Worm (Caenorhabditis elegans) whole organism, L4 larva: ENCODE measurements around the gene dnc-2.
A peak's percentile ranks its signal among the peaks of the same experiment; 100 is the strongest.

Experiments
- F26F4.8 ChIP-seq: fragments of 200-800 bp; sonication (Bioruptor generic); conservative IDR thresholded peaks from 2 replicates; pipeline ENCODE4 v1.3.6; 2022; ENCODE audit warnings: missing genetic modification characterization, missing compliant biosample characterization
- T20F7.1 ChIP-seq: fragments of 200-800 bp; sonication (Bioruptor generic); optimal IDR thresholded peaks from 2 replicates; lab custom pipeline; 2018; ENCODE audit warnings: mild to moderate bottlenecking, missing genetic modification characterization, missing compliant biosample characterization
- aha-1 ChIP-seq: fragments of 150-350 bp; peaks from one replicate; lab custom pipeline; 2014; ENCODE audit warnings: missing biosample characterization, missing genetic modification characterization
- ama-1 ChIP-seq: fragments of 150-350 bp; optimal IDR thresholded peaks from 2 replicates; lab custom pipeline; 2014; ENCODE audit warnings: inconsistent platforms, mixed read lengths
- ceh-20 ChIP-seq: fragments of 200-800 bp; sonication (Bioruptor generic); IDR thresholded peaks from 2 replicates; pipeline ENCODE4 v1.3.6; 2022; ENCODE audit warnings: missing genetic modification reagents, missing genetic modification characterization, missing compliant biosample characterization
- ceh-28 ChIP-seq: fragments of 150-350 bp; optimal IDR thresholded peaks from 2 replicates; lab custom pipeline; 2014; ENCODE audit warnings: missing biosample characterization, missing genetic modification reagents, missing genetic modification characterization
- daf-16 ChIP-seq, 3 experiments: sonication (generic microtip); optimal IDR thresholded peaks; 2 replicates each; lab custom pipeline; 2016 to 2017; ENCODE audit warnings: missing genetic modification characterization in 3 of 3, missing genetic modification reagents in 3 of 3, mild to moderate bottlenecking in 2 of 3, missing compliant biosample characterization in 2 of 3, missing biosample characterization in 1 of 3, moderate library complexity in 1 of 3
- dmd-6 ChIP-seq: fragments of 200-800 bp; sonication (Bioruptor generic); IDR thresholded peaks from 2 replicates; pipeline ENCODE4 v1.3.6; 2022; ENCODE audit warnings: missing genetic modification reagents, missing genetic modification characterization, missing compliant biosample characterization
- duxl-1 ChIP-seq: sonication (generic microtip); optimal IDR thresholded peaks from 2 replicates; lab custom pipeline; 2016; ENCODE audit warnings: mild to moderate bottlenecking, missing genetic modification characterization, moderate library complexity, missing compliant biosample characterization; ENCODE audit not compliant: poor library complexity
- dve-1 ChIP-seq: sonication (generic microtip); optimal IDR thresholded peaks from 2 replicates; lab custom pipeline; 2017; ENCODE audit warnings: antibody characterized with exemption, mild to moderate bottlenecking, missing genetic modification characterization, missing compliant biosample characterization; ENCODE audit not compliant: insufficient read depth
- hlh-11 ChIP-seq: fragments of 200-800 bp; sonication (Bioruptor generic); optimal IDR thresholded peaks from 2 replicates; lab custom pipeline; 2018; ENCODE audit warnings: mild to moderate bottlenecking, missing genetic modification characterization, missing compliant biosample characterization
- hlh-30 ChIP-seq: sonication (generic microtip); optimal IDR thresholded peaks from 2 replicates; lab custom pipeline; 2017; ENCODE audit warnings: antibody characterized with exemption, mild to moderate bottlenecking, missing genetic modification characterization, missing compliant biosample characterization; ENCODE audit not compliant: insufficient read depth
- lin-1 ChIP-seq: fragments of 200-800 bp; sonication (Bioruptor generic); IDR thresholded peaks from 2 replicates; pipeline ENCODE4 v1.3.6; 2022; ENCODE audit warnings: missing genetic modification reagents, missing genetic modification characterization, missing compliant biosample characterization
- lin-13 ChIP-seq: fragments of 150-350 bp; optimal IDR thresholded peaks from 2 replicates; lab custom pipeline; 2014; ENCODE audit warnings: missing biosample characterization, missing genetic modification reagents, missing genetic modification characterization
- lin-38 ChIP-seq: fragments of 200-800 bp; sonication (Bioruptor generic); IDR thresholded peaks from 2 replicates; pipeline ENCODE4 v1.3.6; 2022; ENCODE audit warnings: missing genetic modification reagents, missing genetic modification characterization, missing compliant biosample characterization
- lsy-2 ChIP-seq, 2 experiments: fragments of 150-350 bp in 1 of 2; sonication (generic microtip) in 1 of 2; optimal IDR thresholded peaks; 2 replicates each; lab custom pipeline; 2014 to 2017; ENCODE audit warnings: missing biosample characterization in 2 of 2, missing genetic modification characterization in 2 of 2
- mdl-1 ChIP-seq, 2 experiments: fragments of 150-350 bp in 1 of 2; sonication (generic microtip) in 1 of 2; optimal IDR thresholded peaks; 2 replicates each; lab custom pipeline; 2014 to 2017; ENCODE audit warnings: missing biosample characterization in 2 of 2, missing genetic modification characterization in 2 of 2
- mep-1 ChIP-seq: fragments of 150-350 bp; sonication (generic microtip); optimal IDR thresholded peaks from 3 replicates; lab custom pipeline; 2014; ENCODE audit warnings: missing biosample characterization, missing genetic modification characterization
- mes-2 ChIP-seq: sonication (generic microtip); optimal IDR thresholded peaks from 2 replicates; lab custom pipeline; 2016; ENCODE audit warnings: missing genotype, mild to moderate bottlenecking, missing genetic modification characterization, missing compliant biosample characterization; ENCODE audit not compliant: poor library complexity, severe bottlenecking
- mxl-3 ChIP-seq: fragments of 200-800 bp; sonication (Bioruptor generic); optimal IDR thresholded peaks from 2 replicates; lab custom pipeline; 2018; ENCODE audit warnings: mild to moderate bottlenecking, missing genetic modification characterization, missing compliant biosample characterization
- nhr-10 ChIP-seq: fragments of 150-350 bp; optimal IDR thresholded peaks from 2 replicates; lab custom pipeline; 2014; ENCODE audit warnings: missing biosample characterization, missing genetic modification characterization
- nhr-102 ChIP-seq: sonication (generic microtip); optimal IDR thresholded peaks from 2 replicates; lab custom pipeline; 2016; ENCODE audit warnings: mild to moderate bottlenecking, missing genetic modification characterization, moderate library complexity, missing compliant biosample characterization
- nhr-237 ChIP-seq: sonication (generic microtip); optimal IDR thresholded peaks from 2 replicates; lab custom pipeline; 2017; ENCODE audit warnings: missing biosample characterization, missing genetic modification characterization
- nhr-28 ChIP-seq: fragments of 150-350 bp; optimal IDR thresholded peaks from 2 replicates; lab custom pipeline; 2014; ENCODE audit warnings: missing biosample characterization, missing genetic modification characterization
- nhr-42 ChIP-seq: fragments of 200-800 bp; sonication (Bioruptor generic); IDR thresholded peaks from 2 replicates; pipeline ENCODE4 v1.3.6; 2022; ENCODE audit warnings: missing genetic modification characterization, missing compliant biosample characterization
- nhr-76 ChIP-seq: fragments of 150-350 bp; optimal IDR thresholded peaks from 2 replicates; lab custom pipeline; 2014; ENCODE audit warnings: missing biosample characterization, missing genetic modification characterization
- nhr-77 ChIP-seq: fragments of 150-350 bp; optimal IDR thresholded peaks from 2 replicates; lab custom pipeline; 2014; ENCODE audit warnings: missing biosample characterization, missing genetic modification characterization
- php-3 ChIP-seq: fragments of 200-800 bp; sonication (Bioruptor generic); IDR thresholded peaks from 2 replicates; pipeline ENCODE4 v1.3.6; 2022; ENCODE audit warnings: missing genetic modification reagents, missing genetic modification characterization, missing compliant biosample characterization
- pqm-1 ChIP-seq: sonication (generic microtip); optimal IDR thresholded peaks from 2 replicates; lab custom pipeline; 2017; ENCODE audit warnings: missing biosample characterization, missing genetic modification characterization
- rbr-2 ChIP-seq: sonication (generic microtip); optimal IDR thresholded peaks from 2 replicates; lab custom pipeline; 2016; ENCODE audit warnings: missing genotype, missing genetic modification characterization, missing compliant biosample characterization
- snpc-4 ChIP-seq: fragments of 150-350 bp; optimal IDR thresholded peaks from 2 replicates; lab custom pipeline; 2014; ENCODE audit warnings: missing biosample characterization, missing genetic modification characterization
- spr-3 ChIP-seq: fragments of 200-800 bp; sonication (Bioruptor generic); optimal IDR thresholded peaks from 2 replicates; lab custom pipeline; 2018; ENCODE audit warnings: mild to moderate bottlenecking, missing genetic modification characterization, missing compliant biosample characterization
- unc-62 ChIP-seq, 3 experiments: fragments of 150-350 bp in 1 of 3; sonication (generic microtip); optimal IDR thresholded peaks in 2 of 3; peaks in 1 of 3; 1 replicate in 1 of 3; 2 replicates in 2 of 3; lab custom pipeline; 2014 to 2017; ENCODE audit warnings: missing biosample characterization in 3 of 3, missing genetic modification characterization in 3 of 3, missing genetic modification reagents in 3 of 3, missing genotype in 1 of 3
- zip-2 ChIP-seq: fragments of 150-350 bp; optimal IDR thresholded peaks from 2 replicates; lab custom pipeline; 2014; ENCODE audit warnings: missing biosample characterization, missing genetic modification characterization

Gene dnc-2

ce11 chrIII:5919799-5920387 is 5.7 kb downstream of the dnc-2 start, which contains the start of the genes tdo-2 and C28H8.2 (continued):
- TF ChIP-seq lin-1 (GFP tag; lab: Robert Waterston, UW) (peak; percentile 76; the same call in 1 of the 2 replicates), mep-1 (peak; percentile 29), lsy-2 (tag; optimal IDR thresholded peaks at IDR 0.05; lab: Kevin White, UChicago) (peak in 1 of 2 experiments; percentile 67), hlh-11 (tag; lab: Kevin White, UChicago) (peak; percentile 88), nhr-28 (tag; lab: Kevin White, UChicago) (peak; percentile 85), dmd-6 (GFP tag; lab: Robert Waterston, UW) (peak; percentile 61), spr-3 (GFP tag; lab: Kevin White, UChicago) (no peak)
- TF ChIP-seq, all 104 proteins: peak for 21

- TF ChIP-seq F26F4.8: no peak
- 0 out of 2 replicates have a peak, but pooled peaks have one; percentile 39 for TF ChIP-seq nhr-42
- no peak for TF ChIP-seq nhr-76
- TF ChIP-seq ceh-20 (GFP tag; lab: Robert Waterston, UW): peak; percentile 33; the same call in 1 of the 2 replicates
- peak; percentile 88 for TF ChIP-seq pqm-1 (tag; lab: Kevin White, UChicago)
- peak; percentile 38 for TF ChIP-seq T20F7.1 (GFP tag; lab: Kevin White, UChicago)
- TF ChIP-seq nhr-77 (tag; lab: Kevin White, UChicago): peak; percentile 88
- peak; percentile 78 for TF ChIP-seq php-3 (GFP tag; lab: Robert Waterston, UW)
- TF ChIP-seq hlh-30 (tag; lab: Kevin White, UChicago): peak; percentile 72
- TF ChIP-seq mes-2: peak; percentile 22
- peak; percentile 97 for TF ChIP-seq dve-1 (tag; lab: Kevin White, UChicago)
- TF ChIP-seq lsy-2 (tag; optimal IDR thresholded peaks at IDR 0.05; lab: Kevin White, UChicago): peak in 1 of 2 experiments; percentile 35
- TF ChIP-seq rbr-2 (tag; lab: Kevin White, UChicago): no peak
- peak; percentile 62 for TF ChIP-seq nhr-102
- peak; percentile 31 for TF ChIP-seq mxl-3 (GFP tag; lab: Kevin White, UChicago)
- TF ChIP-seq ceh-28 (tag; lab: Kevin White, UChicago): no peak
- peak; percentile 64 for TF ChIP-seq nhr-28 (tag; lab: Kevin White, UChicago)
- TF ChIP-seq daf-16 (GFP tag; optimal IDR thresholded peaks at IDR 0.05; lab: Kevin White, UChicago): no peak
- peak; percentile 96 for TF ChIP-seq daf-16 (tag; optimal IDR thresholded peaks at IDR 0.05; lab: Kevin White, UChicago)
- peak; percentile 86 for TF ChIP-seq mep-1
- no peak for TF ChIP-seq snpc-4 (tag; lab: Kevin White, UChicago)
- TF ChIP-seq dmd-6 (GFP tag; lab: Robert Waterston, UW): peak; percentile 13; the same call in 1 of the 2 replicates
- peak; percentile 24 for TF ChIP-seq duxl-1 (tag; lab: Kevin White, UChicago)
- peak; percentile 11 for TF ChIP-seq nhr-10 (tag; lab: Kevin White, UChicago)
- peak; percentile 58 for TF ChIP-seq hlh-11 (tag; lab: Kevin White, UChicago)
- TF ChIP-seq lin-13 (GFP tag; lab: Kevin White, UChicago): peak; percentile 58
- TF ChIP-seq lin-38 (GFP tag; lab: Robert Waterston, UW): peak; percentile 28; the same call in 1 of the 2 replicates
- TF ChIP-seq aha-1 (tag; lab: Kevin White, UChicago): peak; percentile 90
- peak in 1 of 2 experiments; percentile 24 for TF ChIP-seq mdl-1 (tag; optimal IDR thresholded peaks at IDR 0.05; lab: Kevin White, UChicago)
- TF ChIP-seq spr-3 (GFP tag; lab: Kevin White, UChicago): no peak
- no peak for TF ChIP-seq nhr-237 (tag; lab: Kevin White, UChicago)
- TF ChIP-seq unc-62 (GFP tag; optimal IDR thresholded peaks at IDR 0.05 in 1 of 2; lab: Kevin White, UChicago): peak in 1 of 2 experiments; percentile 84
- no peak for TF ChIP-seq unc-62 (tag; optimal IDR thresholded peaks at IDR 0.05; lab: Kevin White, UChicago)
- peak; percentile 63 for TF ChIP-seq ama-1 (lab: Kevin White, UChicago)
- peak; percentile 62 for TF ChIP-seq zip-2 (tag; lab: Kevin White, UChicago)
Observed at ce11 chrIII:5917365-5917958, 8.1 kb downstream of the dnc-2 start.
